Worm (Caenorhabditis elegans): ENCODE results near the gene C34C12.7.

The C34C12.7 gene

ce11 chrIII:3488224-3488623 is at the start of gene C34C12.7:
C34C12.7 (minus strand) TSS chrIII:3488341.
- no peak for TF ChIP-seq unc-62 (GFP tag; optimal IDR thresholded peaks at IDR 0.05)

DNA sequence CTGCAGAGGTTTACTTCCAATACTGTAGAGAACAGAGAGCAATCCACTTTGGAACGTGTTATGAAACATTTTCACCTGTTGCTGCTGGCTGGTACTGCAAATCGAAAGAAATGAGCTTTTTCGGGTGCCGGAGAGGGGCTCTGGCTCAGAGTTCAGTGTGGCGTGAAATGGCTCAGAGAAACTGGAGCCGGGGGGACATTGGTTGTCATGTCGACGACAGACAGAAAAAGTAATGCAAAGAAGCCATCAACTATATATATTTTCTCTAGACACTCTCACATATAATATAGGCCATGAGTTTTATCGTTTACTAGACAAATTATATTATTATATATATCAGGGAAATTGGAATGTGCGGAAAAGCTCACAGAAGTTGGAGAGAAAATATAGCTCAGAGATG is 49.3 kb upstream of the C34C12.7 start, which contains the start of gene cfap-20:
TSS of gene cfap-20 (minus strand) at position 101 of the 400 bp plus-strand sequence.
- TF ChIP-seq unc-62 (GFP tag; optimal IDR thresholded peaks at IDR 0.05), result no peak

DNA sequence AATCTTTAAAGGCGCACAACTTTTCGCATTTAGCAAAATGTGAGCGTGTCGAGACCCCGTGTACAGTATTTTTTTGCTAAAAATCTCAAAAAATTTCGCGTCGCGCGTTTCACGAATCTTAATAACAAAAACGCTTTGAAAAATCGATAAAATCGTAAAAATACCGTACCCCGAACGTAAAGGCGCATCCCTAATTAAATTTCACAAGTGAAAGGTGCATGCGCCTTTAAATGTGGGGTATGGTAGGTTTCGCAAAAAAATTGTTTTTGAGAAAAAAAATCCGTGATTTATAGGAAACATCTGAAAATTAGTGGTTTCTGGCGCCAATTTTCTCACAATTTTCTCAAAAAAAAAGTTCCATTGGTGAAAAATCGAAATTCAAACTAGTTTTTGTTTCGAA is 46.0 kb upstream of the C34C12.7 start:
- no peak for TF ChIP-seq unc-62 (GFP tag; optimal IDR thresholded peaks at IDR 0.05)

DNA sequence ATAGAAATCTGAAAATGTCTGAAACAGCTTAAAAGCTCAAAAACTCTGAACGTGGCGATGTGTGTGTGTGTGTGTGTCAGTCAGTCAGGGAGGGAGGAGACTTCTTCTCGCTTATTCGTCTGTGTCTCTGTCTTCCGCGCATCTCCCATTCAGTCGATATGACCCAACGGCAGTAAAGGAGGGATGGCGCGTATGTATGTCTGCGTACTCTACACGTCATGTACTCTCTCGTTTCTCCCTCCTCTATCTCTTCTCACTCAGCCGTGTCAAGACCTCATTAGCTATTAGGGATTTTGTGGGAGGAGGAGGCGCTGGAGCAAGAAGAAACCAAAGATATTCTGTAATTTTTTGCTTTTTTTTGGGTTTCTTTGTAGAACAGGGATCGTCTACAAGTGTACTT is 43.9 kb upstream of the C34C12.7 start:
- TF ChIP-seq unc-62 (GFP tag; optimal IDR thresholded peaks at IDR 0.05), result no peak

DNA sequence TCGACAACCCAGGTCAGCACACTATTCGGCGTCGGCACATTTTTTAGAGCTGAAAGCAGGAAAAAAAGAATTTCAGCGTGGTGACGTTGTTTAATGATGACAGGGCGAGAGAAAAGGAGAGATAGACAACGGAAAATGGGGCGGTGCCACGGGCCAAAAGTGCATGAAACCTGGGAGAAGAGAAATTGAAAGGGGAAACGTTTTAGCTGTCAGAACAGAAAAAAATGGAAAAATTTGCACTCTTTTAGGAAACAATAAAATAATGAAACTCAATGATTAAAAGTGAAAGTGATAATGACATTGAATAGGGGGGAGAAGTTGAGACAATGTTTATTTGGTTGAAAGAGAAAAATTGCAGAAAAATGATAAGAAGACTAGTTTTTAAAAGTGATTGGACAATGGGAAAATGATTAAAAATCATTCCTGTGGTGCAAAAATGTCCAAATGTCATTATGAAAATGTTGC is 41.6 kb upstream of the C34C12.7 start, which contains the start of gene pitp-1:
TSS of gene pitp-1 (minus strand) at position 51 of the 465 bp plus-strand sequence.
- TF ChIP-seq unc-62 (GFP tag; optimal IDR thresholded peaks at IDR 0.05), result no peak

- TF ChIP-seq unc-62 (GFP tag; optimal IDR thresholded peaks at IDR 0.05), result no peak
Measured at ce11 chrIII:3528342-3528741, 40.2 kb upstream of the C34C12.7 start, which contains the start of gene rpl-37. rpl-37 (plus strand) TSS chrIII:3528642.

- TF ChIP-seq unc-62 (GFP tag; optimal IDR thresholded peaks at IDR 0.05), result no peak
Measured at ce11 chrIII:3523363-3523762, 35.2 kb upstream of the C34C12.7 start.

- TF ChIP-seq unc-62 (GFP tag; optimal IDR thresholded peaks at IDR 0.05), result no peak
Measured at ce11 chrIII:3520417-3520816, 32.3 kb upstream of the C34C12.7 start.

- no peak for TF ChIP-seq unc-62 (GFP tag; optimal IDR thresholded peaks at IDR 0.05)
Measured at ce11 chrIII:3519505-3519904, 31.4 kb upstream of the C34C12.7 start, which contains the start of gene hmit-1.3. hmit-1.3 (minus strand) TSS chrIII:3519607.

DNA sequence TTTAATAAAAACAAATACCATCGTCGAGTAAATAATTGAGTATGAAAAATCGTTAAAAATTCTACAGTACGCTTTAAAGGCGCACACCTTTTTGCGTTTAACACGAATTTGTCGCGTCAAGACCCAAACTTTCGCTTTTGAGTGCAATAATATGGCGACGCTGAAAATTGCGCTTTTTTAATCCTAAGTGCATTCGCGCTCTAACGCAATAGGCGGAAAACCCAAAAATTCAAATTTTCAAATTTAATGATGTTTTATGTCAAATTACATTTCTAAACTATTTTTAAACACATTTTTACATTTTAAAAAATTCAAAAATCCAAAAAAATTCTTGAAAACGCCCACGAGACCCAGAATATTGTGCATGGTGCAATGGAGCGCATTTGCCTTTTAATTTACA is 23.7 kb upstream of the C34C12.7 start:
- TF ChIP-seq unc-62 (GFP tag; optimal IDR thresholded peaks at IDR 0.05), result no peak

- no peak for TF ChIP-seq unc-62 (GFP tag; optimal IDR thresholded peaks at IDR 0.05)
Measured at ce11 chrIII:3509908-3510307, 21.8 kb upstream of the C34C12.7 start, which contains the start of the genes M01F1.4 and mrpl-35. M01F1.4 (minus strand) TSS chrIII:3510033. mrpl-35 (plus strand) TSS chrIII:3510237.

ce11 chrIII:3505051-3505548 is 17.0 kb upstream of the C34C12.7 start, which contains the start of gene lias-1:
lias-1 (minus strand) TSS chrIII:3505101.
- no peak for TF ChIP-seq unc-62 (GFP tag; optimal IDR thresholded peaks at IDR 0.05)

DNA sequence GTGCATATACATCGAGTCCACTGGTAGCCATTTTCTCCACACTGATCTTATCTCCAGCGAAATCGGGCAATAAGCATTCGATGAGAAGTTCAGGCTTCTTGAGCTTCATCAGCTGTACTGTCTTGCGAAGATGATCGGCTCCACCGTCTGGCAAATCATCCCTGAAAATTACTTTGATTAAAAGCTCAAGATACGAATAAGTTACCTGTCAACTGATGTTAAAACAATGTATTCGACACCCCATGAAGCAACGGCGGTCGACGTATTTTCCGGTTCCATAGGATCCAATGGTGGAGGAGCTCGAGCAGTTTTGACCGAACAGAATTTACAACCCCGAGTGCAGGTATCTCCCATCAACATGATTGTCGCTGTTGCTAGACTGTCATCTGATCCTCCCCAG is 16.1 kb upstream of the C34C12.7 start:
- no peak for TF ChIP-seq unc-62 (GFP tag; optimal IDR thresholded peaks at IDR 0.05)

ce11 chrIII:3503286-3503685 is 15.1 kb upstream of the C34C12.7 start, which contains the start of gene rpl-16:
rpl-16 (minus strand) TSS chrIII:3503604.
- TF ChIP-seq unc-62 (GFP tag; optimal IDR thresholded peaks at IDR 0.05), result no peak

ce11 chrIII:3502215-3502838 is 14.2 kb upstream of the C34C12.7 start, which contains the start of gene M01F1.8:
M01F1.8 (minus strand) TSS chrIII:3502549.
- no peak for TF ChIP-seq unc-62 (GFP tag; optimal IDR thresholded peaks at IDR 0.05)

DNA sequence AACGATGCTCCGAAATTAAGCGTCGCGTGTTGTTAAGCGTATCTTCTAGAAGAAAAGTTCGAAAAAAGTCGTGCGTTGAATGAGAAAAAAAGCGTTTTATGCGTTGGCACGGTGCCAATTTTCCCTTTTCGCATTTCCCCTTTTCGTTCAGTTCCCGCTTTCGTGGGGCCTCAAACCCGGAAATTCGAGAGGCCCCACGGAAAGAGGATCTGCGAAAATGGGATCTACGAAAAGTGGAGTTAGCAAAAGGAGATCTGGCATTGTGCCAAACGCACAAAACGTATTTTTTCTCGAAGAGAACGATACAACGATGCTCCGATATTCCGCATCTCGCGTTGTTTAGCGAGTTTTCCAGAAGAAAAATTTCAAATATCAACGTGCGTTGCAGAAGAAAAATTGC is 11.7 kb upstream of the C34C12.7 start:
- no peak for TF ChIP-seq unc-62 (GFP tag; optimal IDR thresholded peaks at IDR 0.05)

DNA sequence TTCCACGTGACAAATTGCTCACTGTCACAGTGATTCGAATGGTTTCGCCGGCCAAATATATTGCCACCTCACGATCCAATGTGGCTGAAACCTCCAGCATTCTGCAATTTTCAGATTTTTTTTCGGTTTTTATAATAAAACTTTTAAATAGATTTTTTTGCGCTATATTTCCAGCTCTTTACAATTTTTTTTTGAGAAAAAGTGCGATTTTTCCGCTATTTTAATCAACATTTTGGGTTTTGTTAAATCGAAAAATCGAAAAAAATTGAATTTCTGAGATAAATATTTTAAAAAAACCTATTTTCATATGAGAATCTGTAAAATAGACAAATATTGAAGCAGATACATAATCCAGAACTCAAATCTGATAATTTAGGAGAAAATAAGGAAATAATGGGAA is 10.8 kb upstream of the C34C12.7 start, which contains the start of gene M01F1.9:
TSS of gene M01F1.9 (minus strand) at position 101 of the 400 bp plus-strand sequence.
- TF ChIP-seq unc-62 (GFP tag; optimal IDR thresholded peaks at IDR 0.05), result no peak
